Worm (Caenorhabditis elegans) whole organism, dauer: ENCODE measurements around the gene fbxa-211.

Source experiments
- unc-62 ChIP-seq: sonication (generic microtip); optimal IDR thresholded peaks from 2 replicates; lab custom pipeline; 2017; ENCODE audit warnings: missing biosample characterization, missing genetic modification reagents, missing genetic modification characterization

Gene fbxa-211

ce11 chrV:18127192-18127591, at the start of gene fbxa-211:
TSS of gene fbxa-211 (plus strand) at chrV:18127519.
- TF ChIP-seq unc-62 (GFP tag; lab: Kevin White, UChicago): no peak

- no peak for TF ChIP-seq unc-62 (GFP tag; lab: Kevin White, UChicago)
Measured at ce11 chrV:18079163-18079562, 48.2 kb upstream of the fbxa-211 start.

- no peak for TF ChIP-seq unc-62 (GFP tag; lab: Kevin White, UChicago)
Measured at ce11 chrV:18081857-18082256, 45.5 kb upstream of the fbxa-211 start, which contains the start of gene nova-1. TSS of gene nova-1 (minus strand) at chrV:18081957.

ce11 chrV:18085150-18085833, 42.0 kb upstream of the fbxa-211 start, which contains the start of gene fbxa-106:
TSS of gene fbxa-106 (minus strand) at chrV:18085200.
- no peak for TF ChIP-seq unc-62 (GFP tag; lab: Kevin White, UChicago)

ce11 chrV:18086174-18086661, 41.1 kb upstream of the fbxa-211 start, which contains the start of gene Y59A8B.12:
TSS of gene Y59A8B.12 (minus strand) at chrV:18086224.
- no peak for TF ChIP-seq unc-62 (GFP tag; lab: Kevin White, UChicago)

ce11 chrV:18086783-18087182, 40.5 kb upstream of the fbxa-211 start, which contains the start of gene slr-2:
TSS of gene slr-2 (plus strand) at chrV:18087123.
- no peak for TF ChIP-seq unc-62 (GFP tag; lab: Kevin White, UChicago)

- TF ChIP-seq unc-62 (GFP tag; lab: Kevin White, UChicago): no peak
Measured at ce11 chrV:18091216-18091615, 36.1 kb upstream of the fbxa-211 start.

ce11 chrV:18093941-18094340, 33.4 kb upstream of the fbxa-211 start:
- TF ChIP-seq unc-62 (GFP tag; lab: Kevin White, UChicago): no peak

- TF ChIP-seq unc-62 (GFP tag; lab: Kevin White, UChicago): no peak
Measured at ce11 chrV:18098387-18098786, 28.9 kb upstream of the fbxa-211 start, which contains the start of gene par-4. TSS of gene par-4 (plus strand) at chrV:18098687.

- no peak for TF ChIP-seq unc-62 (GFP tag; lab: Kevin White, UChicago)
Measured at ce11 chrV:18106055-18106454, 21.3 kb upstream of the fbxa-211 start.

- no peak for TF ChIP-seq unc-62 (GFP tag; lab: Kevin White, UChicago)
Measured at ce11 chrV:18107969-18108368, 19.4 kb upstream of the fbxa-211 start, which contains the start of gene Y37H2A.1. TSS of gene Y37H2A.1 (plus strand) at chrV:18108269.

- TF ChIP-seq unc-62 (GFP tag; lab: Kevin White, UChicago): no peak
Measured at ce11 chrV:18109449-18109848, 17.9 kb upstream of the fbxa-211 start.

ce11 chrV:18123639-18124038, 3.7 kb upstream of the fbxa-211 start, which contains the start of gene fbxa-107:
TSS of gene fbxa-107 (plus strand) at chrV:18123939.
- TF ChIP-seq unc-62 (GFP tag; lab: Kevin White, UChicago): no peak

- TF ChIP-seq unc-62 (GFP tag; lab: Kevin White, UChicago): no peak
Measured at ce11 chrV:18125075-18125474, 2.2 kb upstream of the fbxa-211 start, which contains the start of gene fbxa-210. TSS of gene fbxa-210 (plus strand) at chrV:18125375.

- no peak for TF ChIP-seq unc-62 (GFP tag; lab: Kevin White, UChicago)
Measured at ce11 chrV:18128545-18128944, 1.2 kb downstream of the fbxa-211 start.

- TF ChIP-seq unc-62 (GFP tag; lab: Kevin White, UChicago): no peak
Measured at ce11 chrV:18131049-18131448, 3.7 kb downstream of the fbxa-211 start, which contains the start of gene Y37H2A.12. TSS of gene Y37H2A.12 (minus strand) at chrV:18131129.
